Comparison of ENCODE assay signal across 3 fruit fly cellular contexts in genomic region chr3L:10810539-10811443, dm6.
TF ChIP-seq lines count a peak whose summit lies in the region.

No protein-coding gene starts in this region.

TF ChIP-seq in whole organism, adult, 20 proteins besides CTCF, POLR2A, EP300 and RAD21 (continued from another document):
- TF ChIP-seq Clk (GFP tag; optimal IDR thresholded peaks at IDR 0.05; lab: Kevin White, UChicago): no peak

TF ChIP-seq in whole organism, embryonic, 481 proteins besides CTCF, POLR2A, EP300 and RAD21 (continued from another document and continues in another):
- TF ChIP-seq twi (tag; optimal IDR thresholded peaks at IDR 0.05; lab: Kevin White, UChicago): no peak
- no peak for TF ChIP-seq psq (GFP tag; optimal IDR thresholded peaks at IDR 0.05; lab: Kevin White, UChicago)
- no peak for TF ChIP-seq CG5245 (GFP tag; optimal IDR thresholded peaks at IDR 0.05; lab: Kevin White, UChicago)
- no peak for TF ChIP-seq wdn (GFP tag; IDR thresholded peaks at IDR 0.05; lab: Robert Waterston, UW)
- no peak for TF ChIP-seq CG17612 (GFP tag; IDR thresholded peaks at IDR 0.05; lab: Robert Waterston, UW)
- TF ChIP-seq CG4360 (GFP tag; IDR thresholded peaks at IDR 0.05; lab: Robert Waterston, UW): no peak
- TF ChIP-seq lilli (GFP tag; optimal IDR thresholded peaks at IDR 0.05; lab: Kevin White, UChicago): peak; percentile 57
- TF ChIP-seq Med (GFP tag; lab: Kevin White, UChicago): peak; percentile 78
- TF ChIP-seq CG4617 (GFP tag; optimal IDR thresholded peaks at IDR 0.05; lab: Kevin White, UChicago; ENCODE audit: borderline replicate concordance): no peak
- peak; percentile 74 for TF ChIP-seq CG6854 (GFP tag; optimal IDR thresholded peaks at IDR 0.05; lab: Kevin White, UChicago)
- peak; percentile 49; the same call in 1 of the 2 replicates for TF ChIP-seq ap (GFP tag; IDR thresholded peaks at IDR 0.05; lab: Robert Waterston, UW)
- TF ChIP-seq Doc3 (GFP tag; IDR thresholded peaks at IDR 0.05; lab: Robert Waterston, UW; ENCODE audit: partially characterized antibody): no peak
- TF ChIP-seq CG11085 (GFP tag; IDR thresholded peaks at IDR 0.05; lab: Robert Waterston, UW): no peak
- no peak for TF ChIP-seq pnt (GFP tag; optimal IDR thresholded peaks at IDR 0.05; lab: Kevin White, UChicago)
- TF ChIP-seq CG34376 (GFP tag; optimal IDR thresholded peaks at IDR 0.05; lab: Kevin White, UChicago): peak; percentile 39
- TF ChIP-seq Abd-B (GFP tag; optimal IDR thresholded peaks at IDR 0.05; lab: Kevin White, UChicago): peak; percentile 31
- TF ChIP-seq CG6254 (GFP tag; optimal IDR thresholded peaks at IDR 0.05; lab: Kevin White, UChicago): no peak
- TF ChIP-seq h (optimal IDR thresholded peaks at IDR 0.05; lab: Kevin White, UChicago): no peak
- TF ChIP-seq ttk (GFP tag; IDR thresholded peaks at IDR 0.05; lab: Robert Waterston, UW): 0 out of 2 replicates have a peak, but pooled peaks have one; percentile 26
- TF ChIP-seq unpg (GFP tag; optimal IDR thresholded peaks at IDR 0.05; lab: Kevin White, UChicago): peak; percentile 78
- peak; percentile 17 for TF ChIP-seq zen (tag; optimal IDR thresholded peaks at IDR 0.05; lab: Kevin White, UChicago)
- no peak for TF ChIP-seq bigmax (GFP tag; optimal IDR thresholded peaks at IDR 0.05; lab: Kevin White, UChicago)
- peak; percentile 42 for TF ChIP-seq CG2202 (tag; optimal IDR thresholded peaks at IDR 0.05; lab: Kevin White, UChicago)
- TF ChIP-seq CG34422 (GFP tag; IDR thresholded peaks at IDR 0.05; lab: Robert Waterston, UW): peak; percentile 60; the same call in 2 of the 3 replicates
- TF ChIP-seq D19A (tag; optimal IDR thresholded peaks at IDR 0.05; lab: Kevin White, UChicago): peak; percentile 72
- no peak for TF ChIP-seq unc-4 (GFP tag; IDR thresholded peaks at IDR 0.05; lab: Robert Waterston, UW; ENCODE audit: partially characterized antibody)
- TF ChIP-seq knrl (GFP tag; IDR thresholded peaks at IDR 0.05; lab: Robert Waterston, UW; ENCODE audit: partially characterized antibody): no peak
- TF ChIP-seq CG12299 (tag; optimal IDR thresholded peaks at IDR 0.05; lab: Kevin White, UChicago): peak; percentile 61
- TF ChIP-seq ssp (GFP tag; IDR thresholded peaks at IDR 0.05; lab: Robert Waterston, UW): peak; percentile 61
- no peak for TF ChIP-seq ftz-f1 (GFP tag; optimal IDR thresholded peaks at IDR 0.05; lab: Kevin White, UChicago)
- peak; percentile 81 for TF ChIP-seq CG17359 (tag; optimal IDR thresholded peaks at IDR 0.05; lab: Kevin White, UChicago)
- no peak for TF ChIP-seq schlank (tag; optimal IDR thresholded peaks at IDR 0.05; lab: Kevin White, UChicago)
- TF ChIP-seq CG7786 (GFP tag; optimal IDR thresholded peaks at IDR 0.05; lab: Kevin White, UChicago): no peak
- TF ChIP-seq CG6765 (GFP tag; optimal IDR thresholded peaks at IDR 0.05; lab: Kevin White, UChicago): peak; percentile 67
- peak; percentile 40 for TF ChIP-seq nerfin-1 (tag; optimal IDR thresholded peaks at IDR 0.05; lab: Kevin White, UChicago)
- TF ChIP-seq CG4328 (GFP tag; optimal IDR thresholded peaks at IDR 0.05; lab: Kevin White, UChicago): peak; percentile 28
- no peak for TF ChIP-seq Poxn (GFP tag; IDR thresholded peaks at IDR 0.05; lab: Robert Waterston, UW)
- TF ChIP-seq hb (GFP tag; IDR thresholded peaks at IDR 0.05; lab: Robert Waterston, UW; ENCODE audit: partially characterized antibody): no peak
- peak; percentile 67 for TF ChIP-seq Dbx (GFP tag; IDR thresholded peaks at IDR 0.05; lab: Robert Waterston, UW)
- TF ChIP-seq lmd (GFP tag; IDR thresholded peaks at IDR 0.05; lab: Robert Waterston, UW): peak; percentile 53
- no peak for TF ChIP-seq GATAe (GFP tag; conservative IDR thresholded peaks at IDR 0.05; lab: Robert Waterston, UW)
- peak; percentile 80 for TF ChIP-seq CG2712 (tag; optimal IDR thresholded peaks at IDR 0.05; lab: Kevin White, UChicago)
- TF ChIP-seq CG13894 (tag; optimal IDR thresholded peaks at IDR 0.05; lab: Kevin White, UChicago): peak; percentile 56
- peak; percentile 62 for TF ChIP-seq crol (GFP tag; IDR thresholded peaks at IDR 0.05; lab: Robert Waterston, UW)
- TF ChIP-seq Drgx (GFP tag; IDR thresholded peaks at IDR 0.05; lab: Robert Waterston, UW): peak; percentile 29; the same call in 1 of the 2 replicates
- TF ChIP-seq Bdp1 (GFP tag; optimal IDR thresholded peaks at IDR 0.05; lab: Kevin White, UChicago): peak; percentile 32
- peak; percentile 55; the same call in 1 of the 2 replicates for TF ChIP-seq CG32772 (GFP tag; IDR thresholded peaks at IDR 0.05; lab: Robert Waterston, UW)
- TF ChIP-seq sc (optimal IDR thresholded peaks at IDR 0.05; lab: Kevin White, UChicago): no peak
- TF ChIP-seq sc (GFP tag; optimal IDR thresholded peaks at IDR 0.05; lab: Kevin White, UChicago): peak; percentile 50
- TF ChIP-seq org-1 (GFP tag; optimal IDR thresholded peaks at IDR 0.05; lab: Kevin White, UChicago): peak; percentile 65
- no peak for TF ChIP-seq hth (optimal IDR thresholded peaks at IDR 0.05; lab: Kevin White, UChicago)
- TF ChIP-seq fd64A (GFP tag; optimal IDR thresholded peaks at IDR 0.05; lab: Kevin White, UChicago): no peak
- TF ChIP-seq Dek (tag; optimal IDR thresholded peaks at IDR 0.05; lab: Kevin White, UChicago): peak; percentile 58
- TF ChIP-seq hbn (GFP tag; IDR thresholded peaks at IDR 0.05; lab: Robert Waterston, UW; ENCODE audit: partially characterized antibody): no peak
- TF ChIP-seq gcm2 (GFP tag; optimal IDR thresholded peaks at IDR 0.05; lab: Kevin White, UChicago): no peak
- TF ChIP-seq CG14050 (GFP tag; IDR thresholded peaks at IDR 0.05; lab: Robert Waterston, UW): no peak
- no peak for TF ChIP-seq CG13624 (GFP tag; optimal IDR thresholded peaks at IDR 0.05; lab: Kevin White, UChicago)
- no peak for TF ChIP-seq ac (GFP tag; optimal IDR thresholded peaks at IDR 0.05; lab: Kevin White, UChicago)
- peak; percentile 74 for TF ChIP-seq Xrp1 (GFP tag; IDR thresholded peaks at IDR 0.05; lab: Robert Waterston, UW)
- TF ChIP-seq CG1832 (GFP tag; optimal IDR thresholded peaks at IDR 0.05; lab: Kevin White, UChicago): peak; percentile 91
- peak; percentile 41; the same call in 1 of the 2 replicates for TF ChIP-seq H2.0 (GFP tag; IDR thresholded peaks at IDR 0.05; lab: Robert Waterston, UW)
- peak; percentile 43 to 53 for TF ChIP-seq tll (GFP tag; optimal IDR thresholded peaks at IDR 0.05; lab: Kevin White, UChicago)
- TF ChIP-seq CG31365 (tag; optimal IDR thresholded peaks at IDR 0.05; lab: Kevin White, UChicago): peak; percentile 25
- TF ChIP-seq CG30431 (GFP tag; optimal IDR thresholded peaks at IDR 0.05; lab: Kevin White, UChicago): peak; percentile 5
- no peak for TF ChIP-seq Ets97D (GFP tag; optimal IDR thresholded peaks at IDR 0.05; lab: Kevin White, UChicago)

TF ChIP-seq in whole organism, prepupa, 60 proteins besides CTCF, POLR2A, EP300 and RAD21 (continued from another document):
- peak; percentile 44 for TF ChIP-seq dsx (GFP tag; optimal IDR thresholded peaks at IDR 0.05; lab: Kevin White, UChicago; ENCODE audit: poor library complexity, severe bottlenecking)
- no peak for TF ChIP-seq vri (GFP tag; optimal IDR thresholded peaks at IDR 0.05; lab: Kevin White, UChicago)
- peak; percentile 47 for TF ChIP-seq acj6 (GFP tag; optimal IDR thresholded peaks at IDR 0.05; lab: Kevin White, UChicago)
- TF ChIP-seq CG16779 (tag; optimal IDR thresholded peaks at IDR 0.05; lab: Kevin White, UChicago): peak; percentile 9
- no peak for TF ChIP-seq Blimp-1 (GFP tag; optimal IDR thresholded peaks at IDR 0.05; lab: Kevin White, UChicago)
- peak; percentile 45 for TF ChIP-seq pdm3 (GFP tag; optimal IDR thresholded peaks at IDR 0.05; lab: Kevin White, UChicago)
- TF ChIP-seq CG7368 (GFP tag; optimal IDR thresholded peaks at IDR 0.05; lab: Kevin White, UChicago): peak; percentile 6
- peak; percentile 8 for TF ChIP-seq topi (GFP tag; optimal IDR thresholded peaks at IDR 0.05; lab: Kevin White, UChicago)
- TF ChIP-seq Sox15 (GFP tag; optimal IDR thresholded peaks at IDR 0.05; lab: Kevin White, UChicago): no peak
- TF ChIP-seq Met (GFP tag; optimal IDR thresholded peaks at IDR 0.05; lab: Kevin White, UChicago): peak; percentile 55
- no peak for TF ChIP-seq Eip93F (GFP tag; optimal IDR thresholded peaks at IDR 0.05; lab: Kevin White, UChicago)
- TF ChIP-seq CG11762 (GFP tag; optimal IDR thresholded peaks at IDR 0.05; lab: Kevin White, UChicago; ENCODE audit: insufficient read depth): peak; percentile 26
- no peak for TF ChIP-seq eg (GFP tag; IDR thresholded peaks at IDR 0.05; lab: Robert Waterston, UW)
- peak; percentile 2 for TF ChIP-seq fd59A (GFP tag; optimal IDR thresholded peaks at IDR 0.05; lab: Kevin White, UChicago)
- peak; percentile 59 for TF ChIP-seq svp (GFP tag; lab: Kevin White, UChicago)
- 0 out of 2 replicates have a peak, but pooled peaks have one; percentile 14 for TF ChIP-seq CG15336 (GFP tag; IDR thresholded peaks at IDR 0.05; lab: Robert Waterston, UW)
- no peak for TF ChIP-seq CG6163 (GFP tag; IDR thresholded peaks at IDR 0.05; lab: Robert Waterston, UW)
- no peak for TF ChIP-seq Sox102F (GFP tag; optimal IDR thresholded peaks at IDR 0.05; lab: Kevin White, UChicago)
- no peak for TF ChIP-seq Sox14 (GFP tag; optimal IDR thresholded peaks at IDR 0.05; lab: Kevin White, UChicago)
- TF ChIP-seq CG11902 (GFP tag; optimal IDR thresholded peaks at IDR 0.05; lab: Kevin White, UChicago): no peak
- TF ChIP-seq Hr4 (GFP tag; optimal IDR thresholded peaks at IDR 0.05; lab: Kevin White, UChicago): peak; percentile 42
- peak; percentile 26 for TF ChIP-seq lz (GFP tag; optimal IDR thresholded peaks at IDR 0.05; lab: Kevin White, UChicago)
- no peak for TF ChIP-seq Ets21C (GFP tag; optimal IDR thresholded peaks at IDR 0.05; lab: Kevin White, UChicago)
- peak; percentile 81 for TF ChIP-seq Eip78C (GFP tag; lab: Kevin White, UChicago)
- TF ChIP-seq cyc (GFP tag; optimal IDR thresholded peaks at IDR 0.05; lab: Kevin White, UChicago): no peak
- TF ChIP-seq Ets96B (tag; optimal IDR thresholded peaks at IDR 0.05; lab: Kevin White, UChicago): peak; percentile 63
- TF ChIP-seq CG8632 (GFP tag; optimal IDR thresholded peaks at IDR 0.05; lab: Kevin White, UChicago): peak; percentile 45
- TF ChIP-seq CG8119 (GFP tag; IDR thresholded peaks at IDR 0.05; lab: Robert Waterston, UW): peak; percentile 41; the same call in 2 of the 3 replicates
- no peak for TF ChIP-seq Lpt (GFP tag; optimal IDR thresholded peaks at IDR 0.05; lab: Kevin White, UChicago)
- peak; percentile 11 for TF ChIP-seq CG6276 (GFP tag; optimal IDR thresholded peaks at IDR 0.05; lab: Kevin White, UChicago)
- peak; percentile 50 for TF ChIP-seq CG3032 (tag; optimal IDR thresholded peaks at IDR 0.05; lab: Kevin White, UChicago)
- TF ChIP-seq CG6854 (GFP tag; optimal IDR thresholded peaks at IDR 0.05; lab: Kevin White, UChicago): no peak
- TF ChIP-seq CG4318 (GFP tag; optimal IDR thresholded peaks at IDR 0.05; lab: Kevin White, UChicago): no peak
- peak; percentile 2 for TF ChIP-seq Hr39 (GFP tag; optimal IDR thresholded peaks at IDR 0.05; lab: Kevin White, UChicago)
- no peak; the same call in 1 of the 2 replicates for TF ChIP-seq CG11294 (GFP tag; IDR thresholded peaks at IDR 0.05; lab: Robert Waterston, UW)
- TF ChIP-seq esn (GFP tag; optimal IDR thresholded peaks at IDR 0.05; lab: Kevin White, UChicago): peak; percentile 52
- peak; percentile 25 for TF ChIP-seq CG3919 (GFP tag; optimal IDR thresholded peaks at IDR 0.05; lab: Kevin White, UChicago)
- TF ChIP-seq dac (GFP tag; optimal IDR thresholded peaks at IDR 0.05; lab: Kevin White, UChicago): no peak
- peak; percentile 38 for TF ChIP-seq Eip75B (GFP tag; optimal IDR thresholded peaks at IDR 0.05; lab: Kevin White, UChicago)
- TF ChIP-seq CG10631 (GFP tag; optimal IDR thresholded peaks at IDR 0.05; lab: Kevin White, UChicago): peak; percentile 40
- peak in 1 of 2 experiments; percentile 2 for TF ChIP-seq salr (GFP tag; optimal IDR thresholded peaks at IDR 0.05; lab: Kevin White, UChicago)
